Fruit fly (Drosophila melanogaster): Measurements from ENCODE around the gene Mms19.

The Mms19 gene

DNA sequence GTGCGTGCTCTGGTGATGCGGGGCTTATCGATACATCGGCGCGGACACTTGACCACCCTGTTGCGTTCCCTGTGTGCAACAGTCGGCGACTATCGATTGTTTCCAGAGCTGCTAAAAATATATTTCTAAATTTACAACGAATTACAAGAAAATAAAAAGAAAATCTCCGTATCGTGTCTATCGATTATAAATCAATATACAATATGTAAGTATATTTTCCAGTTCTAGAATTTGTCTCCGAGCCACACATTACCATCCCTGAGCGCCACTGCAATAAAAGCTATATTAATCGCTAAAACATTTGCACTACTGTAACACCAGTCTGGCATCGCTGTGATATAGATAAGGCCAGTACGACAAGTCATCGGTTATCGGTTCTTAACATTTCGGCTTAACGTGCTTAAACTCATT, at the start of gene Mms19, which contains the start of gene Kat60:
TSS of gene Mms19 (plus strand) at position 347 of the 411 bp plus-strand sequence.
TSS of gene Kat60 (minus strand) at position 13 of the 411 bp plus-strand sequence.
- TF ChIP-seq psq (optimal IDR thresholded peaks at IDR 0.05) (no peak), EcR (GFP tag; optimal IDR thresholded peaks at IDR 0.05) (no peak), CG8478 (optimal IDR thresholded peaks at IDR 0.05) (no peak), Dll (optimal IDR thresholded peaks at IDR 0.05) (no peak), usp (GFP tag; optimal IDR thresholded peaks at IDR 0.05) (no peak), pan (optimal IDR thresholded peaks at IDR 0.05) (no peak)

DNA sequence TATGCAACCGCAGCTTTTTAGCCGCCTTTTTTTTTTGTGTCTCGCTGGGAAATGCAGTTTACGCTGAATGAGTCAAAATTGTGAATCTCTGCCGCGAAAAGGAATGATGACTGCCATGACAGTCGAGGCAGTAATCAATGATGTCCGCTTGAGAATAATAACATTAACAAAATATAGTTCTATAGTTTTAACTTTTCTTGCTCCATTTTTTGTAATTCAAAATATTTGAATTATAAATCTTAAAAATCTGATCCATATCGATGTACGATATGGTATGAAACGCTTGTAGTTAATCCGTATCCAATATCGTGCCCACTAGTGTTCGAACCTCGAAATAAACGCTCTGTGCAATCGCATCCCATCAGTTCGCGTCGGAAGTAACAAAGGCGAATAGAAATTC, 44.5 kb upstream of the Mms19 start:
- no peak for TF ChIP-seq EcR (GFP tag; optimal IDR thresholded peaks at IDR 0.05)
- no peak for TF ChIP-seq CG8478 (optimal IDR thresholded peaks at IDR 0.05)
- TF ChIP-seq Dll (optimal IDR thresholded peaks at IDR 0.05): no peak
- TF ChIP-seq psq (optimal IDR thresholded peaks at IDR 0.05): no peak
- no peak for TF ChIP-seq usp (GFP tag; optimal IDR thresholded peaks at IDR 0.05)
- no peak for TF ChIP-seq pan (optimal IDR thresholded peaks at IDR 0.05)

dm6 chr3R:5193271-5193670, 39.1 kb upstream of the Mms19 start:
- TF ChIP-seq Dll (optimal IDR thresholded peaks at IDR 0.05): no peak
- TF ChIP-seq psq (optimal IDR thresholded peaks at IDR 0.05): no peak
- no peak for TF ChIP-seq CG8478 (optimal IDR thresholded peaks at IDR 0.05)
- TF ChIP-seq usp (GFP tag; optimal IDR thresholded peaks at IDR 0.05): no peak
- no peak for TF ChIP-seq pan (optimal IDR thresholded peaks at IDR 0.05)
- no peak for TF ChIP-seq EcR (GFP tag; optimal IDR thresholded peaks at IDR 0.05)

- TF ChIP-seq usp (GFP tag; optimal IDR thresholded peaks at IDR 0.05): no peak
- no peak for TF ChIP-seq EcR (GFP tag; optimal IDR thresholded peaks at IDR 0.05)
- TF ChIP-seq Dll (optimal IDR thresholded peaks at IDR 0.05): no peak
- no peak for TF ChIP-seq psq (optimal IDR thresholded peaks at IDR 0.05)
These were observed 34.0 kb upstream of the Mms19 start for dm6 chr3R:5198302-5198701.

- TF ChIP-seq CG8478 (optimal IDR thresholded peaks at IDR 0.05): no peak
- TF ChIP-seq usp (GFP tag; optimal IDR thresholded peaks at IDR 0.05): no peak
- no peak for TF ChIP-seq pan (optimal IDR thresholded peaks at IDR 0.05)
- no peak for TF ChIP-seq EcR (GFP tag; optimal IDR thresholded peaks at IDR 0.05)
- TF ChIP-seq psq (optimal IDR thresholded peaks at IDR 0.05): no peak
- no peak for TF ChIP-seq Dll (optimal IDR thresholded peaks at IDR 0.05)
These were observed 32.8 kb upstream of the Mms19 start for dm6 chr3R:5199581-5199980.

dm6 chr3R:5203796-5204195, 28.5 kb upstream of the Mms19 start:
- no peak for TF ChIP-seq EcR (GFP tag; optimal IDR thresholded peaks at IDR 0.05)
- TF ChIP-seq psq (optimal IDR thresholded peaks at IDR 0.05): no peak
- TF ChIP-seq Dll (optimal IDR thresholded peaks at IDR 0.05): no peak
- no peak for TF ChIP-seq CG8478 (optimal IDR thresholded peaks at IDR 0.05)
- TF ChIP-seq pan (optimal IDR thresholded peaks at IDR 0.05): no peak
- no peak for TF ChIP-seq usp (GFP tag; optimal IDR thresholded peaks at IDR 0.05)

DNA sequence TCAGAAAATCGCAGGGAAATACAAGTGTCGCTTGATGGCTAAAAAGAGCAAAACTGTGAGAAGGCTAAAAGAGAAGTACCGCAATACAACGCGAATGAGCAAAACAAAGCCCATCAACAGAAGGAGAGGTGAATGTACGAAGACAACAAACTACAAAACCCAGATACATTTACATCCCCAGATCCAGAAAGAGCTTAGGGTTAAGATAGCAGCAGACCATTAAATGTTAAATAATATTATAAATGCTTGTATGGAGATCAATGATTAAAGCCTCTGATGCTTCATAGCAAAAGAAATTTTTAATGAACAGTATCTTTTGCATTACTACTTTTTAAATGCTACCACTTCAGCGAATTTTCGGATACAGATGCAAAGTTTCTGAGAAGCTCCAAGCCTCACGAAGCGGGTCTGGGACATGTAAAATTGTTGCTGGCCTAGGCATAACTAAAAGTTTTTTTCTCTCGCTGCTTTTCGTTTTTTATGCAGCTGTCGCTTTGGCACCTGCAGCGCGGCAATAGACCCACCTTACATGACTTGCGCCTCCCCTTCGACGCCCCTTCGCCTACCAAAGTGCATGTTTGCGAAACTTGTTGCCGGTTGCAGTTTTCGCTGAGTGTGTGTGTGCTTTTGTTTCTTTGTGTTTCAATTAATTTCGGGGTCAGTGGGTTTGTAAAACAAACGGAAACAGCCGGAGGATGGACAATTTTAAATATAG, 26.9 kb upstream of the Mms19 start:
- TF ChIP-seq EcR (GFP tag; optimal IDR thresholded peaks at IDR 0.05) (no peak), CG8478 (optimal IDR thresholded peaks at IDR 0.05) (no peak), Dll (optimal IDR thresholded peaks at IDR 0.05) (no peak), usp (GFP tag; optimal IDR thresholded peaks at IDR 0.05) (no peak), pan (optimal IDR thresholded peaks at IDR 0.05) (no peak), psq (optimal IDR thresholded peaks at IDR 0.05) (no peak)

dm6 chr3R:5207277-5208114, 24.8 kb upstream of the Mms19 start:
- no peak for TF ChIP-seq EcR (GFP tag; optimal IDR thresholded peaks at IDR 0.05)
- no peak for TF ChIP-seq Dll (optimal IDR thresholded peaks at IDR 0.05)
- TF ChIP-seq CG8478 (optimal IDR thresholded peaks at IDR 0.05): no peak
- no peak for TF ChIP-seq psq (optimal IDR thresholded peaks at IDR 0.05)
- no peak for TF ChIP-seq pan (optimal IDR thresholded peaks at IDR 0.05)
- TF ChIP-seq usp (GFP tag; optimal IDR thresholded peaks at IDR 0.05): no peak

dm6 chr3R:5208115-5208365, 24.3 kb upstream of the Mms19 start:
- no peak for TF ChIP-seq usp (GFP tag; optimal IDR thresholded peaks at IDR 0.05)
- no peak for TF ChIP-seq EcR (GFP tag; optimal IDR thresholded peaks at IDR 0.05)
- TF ChIP-seq psq (optimal IDR thresholded peaks at IDR 0.05): no peak
- TF ChIP-seq Dll (optimal IDR thresholded peaks at IDR 0.05): no peak
- no peak for TF ChIP-seq pan (optimal IDR thresholded peaks at IDR 0.05)
- no peak for TF ChIP-seq CG8478 (optimal IDR thresholded peaks at IDR 0.05)

DNA sequence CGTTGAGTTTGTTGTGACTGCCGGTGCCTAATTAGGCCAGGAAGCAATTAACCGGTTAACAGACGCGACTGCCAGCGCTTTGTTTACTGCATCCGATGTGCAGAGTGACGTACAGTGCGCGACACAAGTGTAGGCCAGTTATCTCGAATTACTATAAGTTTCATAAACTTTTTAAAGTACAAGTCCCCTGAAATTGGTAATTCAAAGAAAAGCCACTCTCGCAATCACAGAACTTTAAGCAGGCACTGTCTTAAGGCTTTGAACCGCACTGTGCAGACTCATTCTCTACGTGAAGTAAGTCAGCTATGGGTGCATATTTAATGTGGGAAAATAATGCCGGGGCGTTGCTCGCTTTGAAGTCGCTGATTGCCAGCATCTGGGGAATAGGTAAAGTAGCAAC, 22.9 kb upstream of the Mms19 start:
- TF ChIP-seq CG8478 (optimal IDR thresholded peaks at IDR 0.05): no peak
- TF ChIP-seq usp (GFP tag; optimal IDR thresholded peaks at IDR 0.05): no peak
- no peak for TF ChIP-seq Dll (optimal IDR thresholded peaks at IDR 0.05)
- TF ChIP-seq psq (optimal IDR thresholded peaks at IDR 0.05): no peak
- TF ChIP-seq pan (optimal IDR thresholded peaks at IDR 0.05): no peak
- TF ChIP-seq EcR (GFP tag; optimal IDR thresholded peaks at IDR 0.05): no peak

- TF ChIP-seq CG8478 (optimal IDR thresholded peaks at IDR 0.05): no peak
- no peak for TF ChIP-seq EcR (GFP tag; optimal IDR thresholded peaks at IDR 0.05)
- TF ChIP-seq pan (optimal IDR thresholded peaks at IDR 0.05): no peak
- no peak for TF ChIP-seq usp (GFP tag; optimal IDR thresholded peaks at IDR 0.05)
- no peak for TF ChIP-seq Dll (optimal IDR thresholded peaks at IDR 0.05)
- no peak for TF ChIP-seq psq (optimal IDR thresholded peaks at IDR 0.05)
These were observed 20.9 kb upstream of the Mms19 start for dm6 chr3R:5211401-5211800.
